Fruit fly (Drosophila melanogaster): ENCODE data around the gene CG31642.

Gene CG31642

DNA sequence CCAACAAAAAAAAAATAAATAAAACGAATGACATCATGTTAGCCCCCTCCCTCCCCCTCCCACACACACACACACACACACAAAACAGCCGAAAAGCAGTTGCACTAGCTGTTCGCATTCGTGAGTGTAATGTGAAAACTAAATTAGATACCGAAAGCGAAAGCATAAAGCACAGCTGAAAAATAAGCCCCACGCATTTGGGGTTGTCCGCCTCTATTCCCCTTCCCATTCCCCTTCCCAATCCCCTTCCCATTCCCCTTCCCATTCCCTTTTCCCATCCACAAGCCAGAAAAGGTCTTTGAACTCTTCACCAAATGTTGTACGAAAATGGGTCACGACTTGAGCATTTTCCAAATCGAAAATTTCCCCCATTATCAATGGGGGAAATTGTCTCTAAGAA, 43.0 kb upstream of the CG31642 start (continued):
- no peak for TF ChIP-seq trh (GFP tag; optimal IDR thresholded peaks at IDR 0.05)
- TF ChIP-seq CG8944 (GFP tag; optimal IDR thresholded peaks at IDR 0.05): no peak
- TF ChIP-seq Opbp (GFP tag; IDR thresholded peaks at IDR 0.05; ENCODE audit: partially characterized antibody): peak; percentile 43; the same call in 1 of the 3 replicates
- no peak for TF ChIP-seq ac (GFP tag; optimal IDR thresholded peaks at IDR 0.05)
- no peak for TF ChIP-seq onecut (GFP tag; IDR thresholded peaks at IDR 0.05)
- no peak for TF ChIP-seq en (GFP tag; optimal IDR thresholded peaks at IDR 0.05)
- no peak for TF ChIP-seq CG34224 (GFP tag; IDR thresholded peaks at IDR 0.05; ENCODE audit: partially characterized antibody)
- peak; percentile 66; the same call in 2 of the 3 replicates for TF ChIP-seq sr (GFP tag; IDR thresholded peaks at IDR 0.05)
- no peak for TF ChIP-seq zfh1 (GFP tag; IDR thresholded peaks at IDR 0.05)
- TF ChIP-seq slp2 (GFP tag; optimal IDR thresholded peaks at IDR 0.05): no peak
- no peak for TF ChIP-seq maf-S (GFP tag; optimal IDR thresholded peaks at IDR 0.05)
- no peak for TF ChIP-seq pita (GFP tag; optimal IDR thresholded peaks at IDR 0.05)
- TF ChIP-seq ci (GFP tag; IDR thresholded peaks at IDR 0.05): 0 out of 3 replicates have a peak, but pooled peaks have one; percentile 59
- TF ChIP-seq crol (GFP tag; IDR thresholded peaks at IDR 0.05): peak; percentile 98
- no peak for TF ChIP-seq HHEX (GFP tag; optimal IDR thresholded peaks at IDR 0.05)
- TF ChIP-seq nau (GFP tag; optimal IDR thresholded peaks at IDR 0.05): no peak
- TF ChIP-seq seq (GFP tag; IDR thresholded peaks at IDR 0.05): no peak
- TF ChIP-seq ato (GFP tag; IDR thresholded peaks at IDR 0.05; ENCODE audit: partially characterized antibody): no peak
- TF ChIP-seq CG10431 (GFP tag; optimal IDR thresholded peaks at IDR 0.05): no peak
- peak; percentile 63 for TF ChIP-seq oc (tag; optimal IDR thresholded peaks at IDR 0.05)
- TF ChIP-seq btn (GFP tag; optimal IDR thresholded peaks at IDR 0.05): no peak
- no peak for TF ChIP-seq lmd (GFP tag; IDR thresholded peaks at IDR 0.05)
- TF ChIP-seq slou (GFP tag; optimal IDR thresholded peaks at IDR 0.05): no peak
- peak; percentile 94 for TF ChIP-seq z (GFP tag; IDR thresholded peaks at IDR 0.05)
- no peak for TF ChIP-seq CG10321 (GFP tag; IDR thresholded peaks at IDR 0.05)
- no peak for TF ChIP-seq ssp (GFP tag; IDR thresholded peaks at IDR 0.05)
- no peak for TF ChIP-seq pzg (GFP tag; optimal IDR thresholded peaks at IDR 0.05)
- TF ChIP-seq Mes4 (GFP tag; optimal IDR thresholded peaks at IDR 0.05): no peak
- TF ChIP-seq Ada2b (GFP tag; IDR thresholded peaks at IDR 0.05): no peak
- TF ChIP-seq sd (tag; optimal IDR thresholded peaks at IDR 0.05): peak; percentile 6
- no peak for TF ChIP-seq Doc2 (GFP tag; IDR thresholded peaks at IDR 0.05)
- TF ChIP-seq fu2 (GFP tag; optimal IDR thresholded peaks at IDR 0.05): no peak
- TF ChIP-seq CrebB (tag; optimal IDR thresholded peaks at IDR 0.05): no peak
- TF ChIP-seq Eip74EF (GFP tag; optimal IDR thresholded peaks at IDR 0.05): no peak
- no peak for TF ChIP-seq Awh (GFP tag; IDR thresholded peaks at IDR 0.05)
- peak; percentile 33 for TF ChIP-seq CG6254 (GFP tag; optimal IDR thresholded peaks at IDR 0.05)
- TF ChIP-seq Dfd (GFP tag; optimal IDR thresholded peaks at IDR 0.05): no peak
- no peak for TF ChIP-seq peb (GFP tag; IDR thresholded peaks at IDR 0.05)
- no peak for TF ChIP-seq org-1 (GFP tag; optimal IDR thresholded peaks at IDR 0.05)
- TF ChIP-seq CG15269 (tag; optimal IDR thresholded peaks at IDR 0.05): no peak
- peak; percentile 22; the same call in 1 of the 2 replicates for TF ChIP-seq ara (GFP tag; IDR thresholded peaks at IDR 0.05)
- TF ChIP-seq MESR4 (GFP tag; optimal IDR thresholded peaks at IDR 0.05): no peak
- TF ChIP-seq CG1529 (GFP tag; optimal IDR thresholded peaks at IDR 0.05): no peak
- TF ChIP-seq shn (GFP tag; optimal IDR thresholded peaks at IDR 0.05): no peak
- TF ChIP-seq sqz (GFP tag; optimal IDR thresholded peaks at IDR 0.05): no peak
- no peak for TF ChIP-seq eve (GFP tag; optimal IDR thresholded peaks at IDR 0.05)
- TF ChIP-seq stc (GFP tag; IDR thresholded peaks at IDR 0.05): no peak
- no peak for TF ChIP-seq CG33557 (GFP tag; optimal IDR thresholded peaks at IDR 0.05)
- no peak for TF ChIP-seq sisA (GFP tag; IDR thresholded peaks at IDR 0.05)
- TF ChIP-seq gem (tag; optimal IDR thresholded peaks at IDR 0.05): no peak
- no peak for TF ChIP-seq Dip3 (GFP tag; optimal IDR thresholded peaks at IDR 0.05)
- TF ChIP-seq Ets65A (GFP tag): no peak

All from whole organism, embryonic.